Fruit fly (Drosophila melanogaster) whole organism, embryonic: ENCODE results near the gene CG34286.

Source experiments
- Bgb ChIP-seq: fragments of 200-800 bp; sonication (Bioruptor generic); IDR thresholded peaks from 2 replicates; pipeline ENCODE4 v1.3.6; 2022; ENCODE audit warnings: missing biosample characterization, missing genetic modification characterization; ENCODE audit not compliant: partially characterized antibody
- CG1024 ChIP-seq: fragments of 200-800 bp; sonication (Bioruptor generic); IDR thresholded peaks from 2 replicates; pipeline ENCODE4 v1.3.6; 2022; ENCODE audit warnings: missing biosample characterization, missing genetic modification characterization
- CG11504 ChIP-seq: fragments of 200-800 bp; sonication (Bioruptor generic); optimal IDR thresholded peaks from 3 replicates; lab custom pipeline; 2019; ENCODE audit warnings: missing biosample characterization, mild to moderate bottlenecking, missing genetic modification characterization, moderate library complexity
- CG12942 ChIP-seq: fragments of 200-800 bp; sonication (Bioruptor generic); optimal IDR thresholded peaks from 3 replicates; lab custom pipeline; 2016; ENCODE audit warnings: missing biosample characterization, missing genetic modification characterization
- CG13296 ChIP-seq: fragments of 200-800 bp; sonication (Bioruptor generic); optimal IDR thresholded peaks from 3 replicates; lab custom pipeline; 2018; ENCODE audit warnings: missing biosample characterization, mild to moderate bottlenecking, missing genetic modification characterization
- CG15011 ChIP-seq: fragments of 200-800 bp; sonication (Bioruptor generic); optimal IDR thresholded peaks from 3 replicates; lab custom pipeline; 2018; ENCODE audit warnings: missing biosample characterization, mild to moderate bottlenecking, missing genetic modification characterization
- CG30403 ChIP-seq: fragments of 200-800 bp; sonication (Bioruptor generic); optimal IDR thresholded peaks from 3 replicates; lab custom pipeline; 2016; ENCODE audit warnings: missing biosample characterization, missing genetic modification characterization
- CG6254 ChIP-seq: fragments of 200-800 bp; sonication (Bioruptor generic); optimal IDR thresholded peaks from 3 replicates; lab custom pipeline; 2017; ENCODE audit warnings: mild to moderate bottlenecking, missing biosample characterization, missing genetic modification reagents, missing genetic modification characterization
- CG6765 ChIP-seq: fragments of 200-800 bp; sonication (Bioruptor generic); optimal IDR thresholded peaks from 3 replicates; lab custom pipeline; 2017; ENCODE audit warnings: missing biosample characterization, mild to moderate bottlenecking, missing genetic modification characterization
- CG7556 ChIP-seq: fragments of 200-800 bp; sonication (Bioruptor generic); optimal IDR thresholded peaks from 2 replicates; lab custom pipeline; 2017; ENCODE audit warnings: missing biosample characterization, mild to moderate bottlenecking, missing genetic modification characterization
- CG7987 ChIP-seq: fragments of 200-800 bp; sonication (Bioruptor generic); optimal IDR thresholded peaks from 2 replicates; lab custom pipeline; 2018; ENCODE audit warnings: missing biosample characterization, mild to moderate bottlenecking, missing genetic modification characterization, moderate library complexity
- D19A ChIP-seq: fragments of 200-800 bp; optimal IDR thresholded peaks from 3 replicates; lab custom pipeline; 2019; ENCODE audit warnings: missing biosample characterization, mild to moderate bottlenecking, missing genetic modification characterization, moderate library complexity
- Dll ChIP-seq: fragments of 200-800 bp; sonication (Bioruptor generic); IDR thresholded peaks from 4 replicates; pipeline ENCODE4 v1.3.6; 2022; ENCODE audit warnings: missing biosample characterization, missing genetic modification characterization; ENCODE audit not compliant: partially characterized antibody
- HLH4C ChIP-seq: fragments of 200-800 bp; sonication (Bioruptor generic); IDR thresholded peaks from 3 replicates; pipeline ENCODE4 v1.3.6; 2022; ENCODE audit warnings: missing biosample characterization, missing genetic modification characterization; ENCODE audit not compliant: partially characterized antibody
- HLHmδ ChIP-seq: fragments of 200-800 bp; sonication (Bioruptor generic); optimal IDR thresholded peaks from 2 replicates; lab custom pipeline; 2018; ENCODE audit warnings: missing biosample characterization, mild to moderate bottlenecking, missing genetic modification characterization, moderate library complexity
- Hr51 ChIP-seq, 2 experiments: fragments of 200-800 bp; sonication (Bioruptor generic); optimal IDR thresholded peaks; 2 replicates in 1 of 2; 3 replicates in 1 of 2; lab custom pipeline; 2016 to 2018; ENCODE audit warnings: missing biosample characterization in 2 of 2, missing genetic modification characterization in 2 of 2, mild to moderate bottlenecking in 1 of 2, moderate library complexity in 1 of 2
- Med ChIP-seq: fragments of 200-800 bp; sonication (Bioruptor generic); peaks from one replicate; lab custom pipeline; 2016; ENCODE audit warnings: missing biosample characterization, missing genetic modification characterization, mild to moderate bottlenecking, inconsistent platforms, moderate library complexity
- Meics ChIP-seq: fragments of 200-800 bp; sonication (Bioruptor generic); optimal IDR thresholded peaks from 2 replicates; lab custom pipeline; 2017; ENCODE audit warnings: missing biosample characterization, mild to moderate bottlenecking, missing genetic modification characterization
- Nf-YA ChIP-seq: fragments of 200-800 bp; sonication (Bioruptor generic); IDR thresholded peaks from 2 replicates; pipeline ENCODE4 v1.3.6; 2022; ENCODE audit warnings: missing biosample characterization, missing genetic modification characterization
- Ptx1 ChIP-seq: fragments of 200-800 bp; sonication (Bioruptor generic); IDR thresholded peaks from 2 replicates; pipeline ENCODE4 v1.3.6; 2022; ENCODE audit warnings: missing biosample characterization, missing genetic modification characterization
- Sox102F ChIP-seq: fragments of 200-800 bp; sonication (Bioruptor generic); optimal IDR thresholded peaks from 2 replicates; lab custom pipeline; 2018; ENCODE audit warnings: missing biosample characterization, mild to moderate bottlenecking, missing genetic modification characterization, moderate library complexity
- Xrp1 ChIP-seq: fragments of 200-800 bp; sonication (Bioruptor generic); IDR thresholded peaks from 2 replicates; pipeline ENCODE4 v1.3.6; 2022; ENCODE audit warnings: missing biosample characterization, missing genetic modification characterization
- crp ChIP-seq, 2 experiments: fragments of 200-800 bp; sonication (Bioruptor generic); optimal IDR thresholded peaks; 2 replicates in 1 of 2; 3 replicates in 1 of 2; lab custom pipeline; 2017; ENCODE audit warnings: missing biosample characterization in 2 of 2, missing genetic modification characterization in 2 of 2, mild to moderate bottlenecking in 1 of 2, moderate library complexity in 1 of 2
- dimm ChIP-seq: fragments of 200-800 bp; sonication (Bioruptor generic); IDR thresholded peaks from 2 replicates; pipeline ENCODE4 v1.3.6; 2022; ENCODE audit warnings: missing biosample characterization, missing genetic modification characterization
- dmrt99B ChIP-seq: fragments of 200-800 bp; sonication (Bioruptor generic); optimal IDR thresholded peaks from 2 replicates; lab custom pipeline; 2018; ENCODE audit warnings: missing biosample characterization, mild to moderate bottlenecking, missing genetic modification characterization, moderate library complexity
- dpn ChIP-seq, 2 experiments: fragments of 200-800 bp; sonication (Bioruptor generic); optimal IDR thresholded peaks; 3 replicates each; lab custom pipeline; 2016; ENCODE audit warnings: missing biosample characterization in 2 of 2, missing genetic modification characterization in 2 of 2
- exex ChIP-seq: fragments of 200-800 bp; sonication (Bioruptor generic); optimal IDR thresholded peaks from 4 replicates; lab custom pipeline; 2018; ENCODE audit warnings: missing biosample characterization, mild to moderate bottlenecking, missing genetic modification characterization, moderate library complexity
- gce ChIP-seq: fragments of 200-800 bp; sonication (Bioruptor generic); IDR thresholded peaks from 3 replicates; pipeline ENCODE4 v1.3.6; 2022; ENCODE audit warnings: missing biosample characterization, missing genetic modification characterization
- gcm ChIP-seq: fragments of 200-800 bp; sonication (Bioruptor generic); optimal IDR thresholded peaks from 2 replicates; lab custom pipeline; 2019; ENCODE audit warnings: missing biosample characterization, mild to moderate bottlenecking, missing genetic modification characterization, moderate library complexity
- gem ChIP-seq: fragments of 200-800 bp; sonication (Bioruptor generic); optimal IDR thresholded peaks from 2 replicates; lab custom pipeline; 2019; ENCODE audit warnings: missing biosample characterization, mild to moderate bottlenecking, missing genetic modification characterization, moderate library complexity
- grau ChIP-seq: fragments of 200-800 bp; optimal IDR thresholded peaks from 3 replicates; lab custom pipeline; 2019; ENCODE audit warnings: missing biosample characterization, mild to moderate bottlenecking, missing genetic modification characterization, moderate library complexity
- grn ChIP-seq: fragments of 200-800 bp; sonication (Bioruptor generic); optimal IDR thresholded peaks from 3 replicates; lab custom pipeline; 2017; ENCODE audit warnings: missing biosample characterization, missing genetic modification characterization
- ham ChIP-seq: fragments of 200-800 bp; sonication (Bioruptor generic); IDR thresholded peaks from 2 replicates; pipeline ENCODE4 v1.3.6; 2022; ENCODE audit warnings: missing biosample characterization, missing genetic modification characterization
- knrl ChIP-seq: fragments of 200-800 bp; sonication (Bioruptor generic); IDR thresholded peaks from 3 replicates; pipeline ENCODE4 v1.3.6; 2022; ENCODE audit warnings: missing biosample characterization, missing genetic modification characterization; ENCODE audit not compliant: partially characterized antibody
- lab ChIP-seq: fragments of 200-800 bp; sonication (Bioruptor generic); optimal IDR thresholded peaks from 3 replicates; lab custom pipeline; 2017; ENCODE audit warnings: missing biosample characterization, missing genetic modification characterization, mild to moderate bottlenecking, moderate library complexity, missing genetic modification reagents
- lmd ChIP-seq: fragments of 200-800 bp; sonication (Bioruptor generic); IDR thresholded peaks from 2 replicates; pipeline ENCODE4 v1.3.6; 2022; ENCODE audit warnings: missing biosample characterization, missing genetic modification characterization
- maf-S ChIP-seq: fragments of 200-800 bp; sonication (Bioruptor generic); optimal IDR thresholded peaks from 2 replicates; lab custom pipeline; 2016; ENCODE audit warnings: missing biosample characterization, missing genetic modification characterization
- mam ChIP-seq: fragments of 200-800 bp; sonication (Bioruptor generic); optimal IDR thresholded peaks from 3 replicates; lab custom pipeline; 2016; ENCODE audit warnings: missing biosample characterization, missing genetic modification characterization
- pan ChIP-seq, 4 experiments: fragments of >200 bp in 3 of 4; fragments of 200-800 bp in 1 of 4; sonication (Bioruptor generic) in 1 of 4; optimal IDR thresholded peaks in 3 of 4; IDR thresholded peaks in 1 of 4; 2 replicates each; pipeline versions ENCODE4 v1.3.6 to Lab custom; 2017 to 2022; ENCODE audit warnings: missing biosample characterization in 2 of 4, missing genetic modification characterization in 2 of 4, mixed read lengths in 1 of 4
- pfk ChIP-seq: fragments of 200-800 bp; sonication (Bioruptor generic); optimal IDR thresholded peaks from 2 replicates; lab custom pipeline; 2018; ENCODE audit warnings: missing biosample characterization, mild to moderate bottlenecking, missing genetic modification characterization, moderate library complexity
- pho ChIP-seq: fragments of 200-800 bp; sonication (Bioruptor generic); optimal IDR thresholded peaks from 2 replicates; lab custom pipeline; 2016; ENCODE audit warnings: missing biosample characterization, missing genetic modification characterization
- pum ChIP-seq: fragments of 200-800 bp; sonication (Bioruptor generic); optimal IDR thresholded peaks from 2 replicates; lab custom pipeline; 2016; ENCODE audit warnings: missing biosample characterization, missing genetic modification characterization
- ranshi ChIP-seq: fragments of 200-800 bp; sonication (Bioruptor generic); IDR thresholded peaks from 2 replicates; pipeline ENCODE4 v1.3.6; 2022; ENCODE audit warnings: missing biosample characterization, missing genetic modification characterization
- repo ChIP-seq: fragments of 200-800 bp; sonication (Bioruptor generic); optimal IDR thresholded peaks from 2 replicates; lab custom pipeline; 2016; ENCODE audit warnings: missing biosample characterization, missing genetic modification characterization
- ro ChIP-seq: fragments of 200-800 bp; sonication (Bioruptor generic); IDR thresholded peaks from 2 replicates; pipeline ENCODE4 v1.3.6; 2022; ENCODE audit warnings: missing biosample characterization, missing genetic modification characterization
- salm ChIP-seq: fragments of 200-800 bp; sonication (Bioruptor generic); optimal IDR thresholded peaks from 2 replicates; lab custom pipeline; 2018; ENCODE audit warnings: missing biosample characterization, mild to moderate bottlenecking, missing genetic modification characterization
- sisA ChIP-seq: fragments of 200-800 bp; sonication (Bioruptor generic); IDR thresholded peaks from 2 replicates; pipeline ENCODE4 v1.3.6; 2022; ENCODE audit warnings: missing biosample characterization, missing genetic modification characterization
- trem ChIP-seq: fragments of 200-800 bp; optimal IDR thresholded peaks from 3 replicates; lab custom pipeline; 2019; ENCODE audit warnings: missing biosample characterization, mild to moderate bottlenecking, missing genetic modification characterization, moderate library complexity
- tup ChIP-seq: fragments of 200-800 bp; sonication (Bioruptor generic); optimal IDR thresholded peaks from 2 replicates; lab custom pipeline; 2016; ENCODE audit warnings: missing biosample characterization, mild to moderate bottlenecking, missing genetic modification characterization, moderate library complexity
- vvl ChIP-seq: fragments of 200-800 bp; sonication (Bioruptor generic); IDR thresholded peaks from 2 replicates; pipeline ENCODE4 v1.3.6; 2022; ENCODE audit warnings: missing biosample characterization, missing genetic modification characterization

CG34286 gene

dm6 chr3R:19672905-19673304 is 42.8 kb downstream of the CG34286 start (continued):
- TF ChIP-seq trem (tag; lab: Kevin White, UChicago) (no peak), ranshi (GFP tag; lab: Robert Waterston, UW) (no peak), Dll (GFP tag; lab: Robert Waterston, UW) (no peak), Meics (GFP tag; lab: Kevin White, UChicago) (peak; percentile 31), Sox102F (GFP tag; lab: Kevin White, UChicago) (peak; percentile 8), grau (peak; percentile 11), HLH4C (GFP tag; lab: Robert Waterston, UW) (no peak), Bgb (GFP tag; lab: Robert Waterston, UW) (no peak), pan (optimal IDR thresholded peaks at IDR 0.05; lab: Kevin White, UChicago) (no peak), pan (GFP tag; optimal IDR thresholded peaks at IDR 0.05 in 1 of 2, IDR thresholded peaks at IDR 0.05 in 1 of 2) (peak in 1 of 2 experiments; percentile 13), tup (GFP tag; lab: Kevin White, UChicago) (no peak), D19A (tag; lab: Kevin White, UChicago) (no peak), CG12942 (no peak), pfk (GFP tag; lab: Kevin White, UChicago) (no peak), gcm (GFP tag; lab: Kevin White, UChicago) (no peak), dmrt99B (tag; lab: Kevin White, UChicago) (peak; percentile 2), CG1024 (GFP tag; lab: Robert Waterston, UW) (no peak), CG15011 (GFP tag; lab: Kevin White, UChicago) (no peak), grn (GFP tag; lab: Kevin White, UChicago) (no peak), exex (tag; lab: Kevin White, UChicago) (no peak), dpn (GFP tag; optimal IDR thresholded peaks at IDR 0.05; lab: Kevin White, UChicago) (no peak), CG13296 (GFP tag; lab: Kevin White, UChicago) (no peak), CG11504 (tag; lab: Kevin White, UChicago) (peak; percentile 37), lmd (peak; percentile 21; the same call in 1 of the 2 replicates), gem (tag; lab: Kevin White, UChicago) (peak; percentile 40), dimm (GFP tag; lab: Robert Waterston, UW) (no peak), CG30403 (GFP tag; lab: Kevin White, UChicago) (peak; percentile 31), repo (GFP tag; lab: Kevin White, UChicago) (no peak), gce (GFP tag; lab: Robert Waterston, UW) (no peak), sisA (GFP tag; lab: Robert Waterston, UW) (no peak), lab (GFP tag; lab: Kevin White, UChicago) (peak; percentile 56), pho (GFP tag; lab: Kevin White, UChicago) (no peak), ham (GFP tag; lab: Robert Waterston, UW) (no peak), crp (GFP tag; optimal IDR thresholded peaks at IDR 0.05; lab: Kevin White, UChicago) (no peak), HLHmδ (GFP tag; lab: Kevin White, UChicago) (no peak), CG7987 (GFP tag; lab: Kevin White, UChicago) (no peak), knrl (no peak), CG7556 (GFP tag; lab: Kevin White, UChicago) (peak; percentile 15), Hr51 (GFP tag; optimal IDR thresholded peaks at IDR 0.05; lab: Kevin White, UChicago) (peak in 1 of 2 experiments; percentile 31), Med (peak; percentile 25), Ptx1 (peak; percentile 27; the same call in 1 of the 2 replicates), Nf-YA (no peak), pum (GFP tag; lab: Kevin White, UChicago) (no peak), mam (GFP tag; lab: Kevin White, UChicago) (peak; percentile 6), maf-S (GFP tag; lab: Kevin White, UChicago) (no peak), salm (no peak), vvl (GFP tag; lab: Robert Waterston, UW) (peak; percentile 61), CG6765 (GFP tag; lab: Kevin White, UChicago) (peak; percentile 25), ro (no peak), Xrp1 (GFP tag; lab: Robert Waterston, UW) (peak; percentile 34; the same call in 1 of the 2 replicates), CG6254 (GFP tag; lab: Kevin White, UChicago) (no peak)
